Worm (Caenorhabditis elegans): Measurements from ENCODE around the gene sto-5.

sto-5 gene

ce11 chrX:16786021-16786488 lies 39.2 kb downstream of the sto-5 start, which contains the start of gene T01C8.2 (continued):
- TF ChIP-seq unc-98 (GFP tag; IDR thresholded peaks at IDR 0.05) (no peak), pqm-1 (tag; optimal IDR thresholded peaks at IDR 0.05) (no peak), vab-15 (tag; optimal IDR thresholded peaks at IDR 0.05) (no peak)

- peak; percentile 69 for TF ChIP-seq blmp-1 (tag; optimal IDR thresholded peaks at IDR 0.05)
- TF ChIP-seq lin-14 (GFP tag; optimal IDR thresholded peaks at IDR 0.05), result peak; percentile 53
- TF ChIP-seq elt-3 (tag; optimal IDR thresholded peaks at IDR 0.05), result peak in 2 of 6 experiments; percentile 33 to 67
- peak; percentile 84 for TF ChIP-seq nhr-85 (tag)
- TF ChIP-seq mep-1 (tag; optimal IDR thresholded peaks at IDR 0.05), result peak; percentile 36
- peak; percentile 14 for TF ChIP-seq nhr-71 (tag; optimal IDR thresholded peaks at IDR 0.05)
- TF ChIP-seq snu-23 (GFP tag; optimal IDR thresholded peaks at IDR 0.05), result peak; percentile 48
- no peak for TF ChIP-seq jun-1 (tag; optimal IDR thresholded peaks at IDR 0.05)
- peak; percentile 35 for TF ChIP-seq nhr-20 (tag; optimal IDR thresholded peaks at IDR 0.05)
- no peak for TF ChIP-seq aly-2 (tag; optimal IDR thresholded peaks at IDR 0.05)
- TF ChIP-seq C34B4.2 (tag; optimal IDR thresholded peaks at IDR 0.05), result no peak
Observed at ce11 chrX:16784038-16784437, 41.2 kb downstream of the sto-5 start.

ce11 chrX:16782797-16783259 lies 42.4 kb downstream of the sto-5 start, which contains the start of gene T01C8.3:
Gene T01C8.3, minus strand, starts transcription at chrX:16783209.
- no peak for TF ChIP-seq alr-1 (tag; optimal IDR thresholded peaks at IDR 0.05; ENCODE audit: borderline replicate concordance)
- TF ChIP-seq unc-30 (tag; optimal IDR thresholded peaks at IDR 0.05), result no peak
- TF ChIP-seq jun-1 (tag; optimal IDR thresholded peaks at IDR 0.05), result no peak
- no peak for TF ChIP-seq ztf-4 (tag; optimal IDR thresholded peaks at IDR 0.05)
- no peak for TF ChIP-seq efl-3 (GFP tag; optimal IDR thresholded peaks at IDR 0.05)
- no peak for TF ChIP-seq ceh-88 (GFP tag; IDR thresholded peaks at IDR 0.05)
- TF ChIP-seq nhr-237 (tag; optimal IDR thresholded peaks at IDR 0.05), result no peak
- TF ChIP-seq ceh-82 (tag; optimal IDR thresholded peaks at IDR 0.05), result no peak
- TF ChIP-seq pax-3 (tag; optimal IDR thresholded peaks at IDR 0.05), result no peak
- TF ChIP-seq ceh-8 (GFP tag; optimal IDR thresholded peaks at IDR 0.05), result no peak

- TF ChIP-seq hlh-4 (tag; optimal IDR thresholded peaks at IDR 0.05) (no peak), snu-23 (GFP tag; optimal IDR thresholded peaks at IDR 0.05) (peak; percentile 16), sptf-1 (tag; optimal IDR thresholded peaks at IDR 0.05) (no peak), aly-2 (tag; optimal IDR thresholded peaks at IDR 0.05) (no peak), C34B4.2 (tag; optimal IDR thresholded peaks at IDR 0.05) (no peak), unc-86 (tag; optimal IDR thresholded peaks at IDR 0.05) (no peak), lin-14 (GFP tag; optimal IDR thresholded peaks at IDR 0.05) (peak; percentile 74), nhr-237 (tag; optimal IDR thresholded peaks at IDR 0.05) (no peak), xbp-1 (tag; optimal IDR thresholded peaks at IDR 0.05) (no peak), rnt-1 (tag; optimal IDR thresholded peaks at IDR 0.05) (no peak), lin-39 (tag; optimal IDR thresholded peaks at IDR 0.05) (no peak), efl-3 (GFP tag; optimal IDR thresholded peaks at IDR 0.05) (no peak), nhr-84 (tag; optimal IDR thresholded peaks at IDR 0.05) (no peak), elt-2 (tag; optimal IDR thresholded peaks at IDR 0.05) (peak; percentile 80), ces-1 (GFP tag; optimal IDR thresholded peaks at IDR 0.05) (no peak), nhr-20 (tag; optimal IDR thresholded peaks at IDR 0.05) (peak; percentile 56), blmp-1 (tag; optimal IDR thresholded peaks at IDR 0.05) (peak; percentile 88), pqm-1 (tag; optimal IDR thresholded peaks at IDR 0.05) (peak; percentile 15), mdl-1 (tag; optimal IDR thresholded peaks at IDR 0.05) (peak in 1 of 2 experiments; percentile 30), mef-2 (tag; optimal IDR thresholded peaks at IDR 0.05) (no peak), snpc-4 (tag; optimal IDR thresholded peaks at IDR 0.05) (no peak), tbx-2 (tag; optimal IDR thresholded peaks at IDR 0.05) (no peak), hlh-17 (GFP tag; optimal IDR thresholded peaks at IDR 0.05; ENCODE audit: borderline replicate concordance) (no peak), nhr-85 (tag) (peak; percentile 79), elt-3 (tag; optimal IDR thresholded peaks at IDR 0.05) (peak in 3 of 6 experiments; percentile 59 to 76 (median 68)), C04F5.9 (tag; optimal IDR thresholded peaks at IDR 0.05) (no peak), unc-62 (GFP tag; optimal IDR thresholded peaks at IDR 0.05) (no peak), lin-35 (GFP tag; optimal IDR thresholded peaks at IDR 0.05) (peak in 1 of 2 experiments; percentile 14), ets-5 (GFP tag; IDR thresholded peaks at IDR 0.05) (no peak), sup-37 (GFP tag; optimal IDR thresholded peaks at IDR 0.05) (no peak), egl-27 (tag; optimal IDR thresholded peaks at IDR 0.05) (no peak), ztf-4 (tag; optimal IDR thresholded peaks at IDR 0.05) (no peak), nhr-71 (tag; optimal IDR thresholded peaks at IDR 0.05) (peak; percentile 38), nhr-28 (tag; optimal IDR thresholded peaks at IDR 0.05) (no peak)
Observed at ce11 chrX:16775335-16775835, 49.9 kb downstream of the sto-5 start.
